Fruit fly (Drosophila melanogaster) whole organism, embryonic: ENCODE measurements around the gene spn-B.

Source experiments
- Adf1 ChIP-seq: fragments of 200-800 bp; sonication (Bioruptor generic); IDR thresholded peaks from 2 replicates; pipeline ENCODE4 v1.3.6; 2022; ENCODE audit warnings: missing biosample characterization, missing genetic modification characterization
- Aef1 ChIP-seq: fragments of 200-800 bp; sonication (Bioruptor generic); IDR thresholded peaks from 3 replicates; pipeline ENCODE4 v1.3.6; 2022; ENCODE audit warnings: missing biosample characterization, missing genetic modification characterization
- Atf-2 ChIP-seq: fragments of 200-800 bp; sonication (Bioruptor generic); optimal IDR thresholded peaks from 2 replicates; lab custom pipeline; 2016; ENCODE audit warnings: missing biosample characterization, missing genetic modification characterization
- CG12071 ChIP-seq: fragments of 200-800 bp; sonication (Bioruptor generic); optimal IDR thresholded peaks from 3 replicates; lab custom pipeline; 2018; ENCODE audit warnings: missing biosample characterization, mild to moderate bottlenecking, missing genetic modification characterization
- CG12942 ChIP-seq: fragments of 200-800 bp; sonication (Bioruptor generic); optimal IDR thresholded peaks from 3 replicates; lab custom pipeline; 2016; ENCODE audit warnings: missing biosample characterization, missing genetic modification characterization
- CG13287 ChIP-seq: fragments of 200-800 bp; sonication (Bioruptor generic); IDR thresholded peaks from 2 replicates; pipeline ENCODE4 v1.3.6; 2022; ENCODE audit warnings: missing biosample characterization, missing genetic modification characterization; ENCODE audit not compliant: partially characterized antibody
- CG13624 ChIP-seq: fragments of 200-800 bp; sonication (Bioruptor generic); optimal IDR thresholded peaks from 2 replicates; lab custom pipeline; 2016; ENCODE audit warnings: missing biosample characterization, missing genetic modification characterization
- CG17568 ChIP-seq: fragments of 200-800 bp; sonication (Bioruptor generic); optimal IDR thresholded peaks from 2 replicates; lab custom pipeline; 2018; ENCODE audit warnings: missing biosample characterization, mild to moderate bottlenecking, missing genetic modification characterization, moderate library complexity
- CG1832 ChIP-seq: fragments of 200-800 bp; sonication (Bioruptor generic); optimal IDR thresholded peaks from 2 replicates; lab custom pipeline; 2017; ENCODE audit warnings: missing biosample characterization, mild to moderate bottlenecking, missing genetic modification characterization, inconsistent platforms
- CG18764 ChIP-seq: fragments of 200-800 bp; sonication (Bioruptor generic); optimal IDR thresholded peaks from 3 replicates; lab custom pipeline; 2016; ENCODE audit warnings: missing biosample characterization, missing genetic modification characterization
- CG2129 ChIP-seq: fragments of 200-800 bp; sonication (Bioruptor generic); IDR thresholded peaks from 2 replicates; pipeline ENCODE4 v1.3.6; 2022; ENCODE audit warnings: missing biosample characterization, missing genetic modification characterization; ENCODE audit not compliant: partially characterized antibody
- CG31441 ChIP-seq: fragments of 200-800 bp; sonication (Bioruptor generic); IDR thresholded peaks from 2 replicates; pipeline ENCODE4 v1.3.6; 2022; ENCODE audit warnings: missing biosample characterization, missing genetic modification characterization
- CG3838 ChIP-seq: fragments of 200-800 bp; sonication (Bioruptor generic); optimal IDR thresholded peaks from 3 replicates; lab custom pipeline; 2016; ENCODE audit warnings: missing biosample characterization, missing genetic modification characterization
- CG6689 ChIP-seq: fragments of 200-800 bp; sonication (Bioruptor generic); IDR thresholded peaks from 2 replicates; pipeline ENCODE4 v1.3.6; 2022; ENCODE audit warnings: missing biosample characterization, missing genetic modification characterization
- CG7357 ChIP-seq: fragments of 200-800 bp; sonication (Bioruptor generic); IDR thresholded peaks from 3 replicates; pipeline ENCODE4 v1.3.6; 2022; ENCODE audit warnings: missing biosample characterization, missing genetic modification characterization
- CoRest ChIP-seq: fragments of 200-800 bp; sonication (Bioruptor generic); optimal IDR thresholded peaks from 3 replicates; lab custom pipeline; 2018; ENCODE audit warnings: missing biosample characterization, mild to moderate bottlenecking, missing genetic modification characterization, moderate library complexity
- CrebB ChIP-seq: fragments of 200-800 bp; sonication (Bioruptor generic); optimal IDR thresholded peaks from 3 replicates; lab custom pipeline; 2018; ENCODE audit warnings: missing biosample characterization, mild to moderate bottlenecking, missing genetic modification characterization
- Dbx ChIP-seq: fragments of 200-800 bp; sonication (Bioruptor generic); IDR thresholded peaks from 3 replicates; pipeline ENCODE4 v1.3.6; 2022; ENCODE audit warnings: missing biosample characterization, missing genetic modification characterization
- HLH4C ChIP-seq: fragments of 200-800 bp; sonication (Bioruptor generic); IDR thresholded peaks from 3 replicates; pipeline ENCODE4 v1.3.6; 2022; ENCODE audit warnings: missing biosample characterization, missing genetic modification characterization; ENCODE audit not compliant: partially characterized antibody
- HmgZ ChIP-seq: fragments of 200-800 bp; sonication (Bioruptor generic); optimal IDR thresholded peaks from 2 replicates; lab custom pipeline; 2018; ENCODE audit warnings: missing biosample characterization, mild to moderate bottlenecking, missing genetic modification characterization
- Hr78 ChIP-seq, 2 experiments: fragments of 200-800 bp in 1 of 2; fragments of >200 bp in 1 of 2; sonication (Bioruptor generic) in 1 of 2; optimal IDR thresholded peaks; 2 replicates each; lab custom pipeline; 2017 to 2019; ENCODE audit warnings: missing biosample characterization in 2 of 2, missing genetic modification characterization in 2 of 2, mild to moderate bottlenecking in 1 of 2, moderate library complexity in 1 of 2
- MBD-R2 ChIP-seq: fragments of 200-800 bp; sonication (Bioruptor generic); IDR thresholded peaks from 2 replicates; pipeline ENCODE4 v1.3.6; 2022; ENCODE audit warnings: missing biosample characterization, missing genetic modification characterization
- Meics ChIP-seq: fragments of 200-800 bp; sonication (Bioruptor generic); optimal IDR thresholded peaks from 2 replicates; lab custom pipeline; 2017; ENCODE audit warnings: missing biosample characterization, mild to moderate bottlenecking, missing genetic modification characterization
- Neu2 ChIP-seq: fragments of 200-800 bp; sonication (Bioruptor generic); optimal IDR thresholded peaks from 3 replicates; lab custom pipeline; 2016; ENCODE audit warnings: missing biosample characterization, missing genetic modification characterization, borderline replicate concordance
- Opbp ChIP-seq: fragments of 200-800 bp; sonication (Bioruptor generic); IDR thresholded peaks from 3 replicates; pipeline ENCODE4 v1.3.6; 2022; ENCODE audit warnings: missing biosample characterization, missing genetic modification characterization; ENCODE audit not compliant: partially characterized antibody
- Stat92E ChIP-seq, 3 experiments: fragments of >200 bp in 2 of 3; fragments of 200-800 bp in 1 of 3; sonication (Bioruptor generic) in 1 of 3; optimal IDR thresholded peaks; 2 replicates each; lab custom pipeline; 2017 to 2019; ENCODE audit warnings: missing biosample characterization in 3 of 3, missing genetic modification characterization in 3 of 3, mild to moderate bottlenecking in 1 of 3, moderate library complexity in 1 of 3
- ap ChIP-seq: fragments of 200-800 bp; sonication (Bioruptor generic); IDR thresholded peaks from 2 replicates; pipeline ENCODE4 v1.3.6; 2022; ENCODE audit warnings: missing biosample characterization, missing genetic modification characterization
- bowl ChIP-seq: fragments of 200-800 bp; sonication (Bioruptor generic); IDR thresholded peaks from 2 replicates; pipeline ENCODE4 v1.3.6; 2022; ENCODE audit warnings: missing biosample characterization, missing genetic modification characterization
- btn ChIP-seq: fragments of 200-800 bp; sonication (Bioruptor generic); optimal IDR thresholded peaks from 2 replicates; lab custom pipeline; 2016; ENCODE audit warnings: missing biosample characterization, missing genetic modification characterization
- cad ChIP-seq: fragments of >200 bp; optimal IDR thresholded peaks from 2 replicates; lab custom pipeline; 2017; ENCODE audit warnings: missing biosample characterization, missing genetic modification characterization
- caup ChIP-seq: fragments of 200-800 bp; sonication (Bioruptor generic); optimal IDR thresholded peaks from 3 replicates; lab custom pipeline; 2017; ENCODE audit warnings: missing biosample characterization, mild to moderate bottlenecking, missing genetic modification characterization, moderate library complexity; ENCODE audit not compliant: severe bottlenecking
- chinmo ChIP-seq: fragments of 200-800 bp; sonication (Bioruptor generic); IDR thresholded peaks from 4 replicates; pipeline ENCODE4 v1.3.6; 2022; ENCODE audit warnings: missing biosample characterization, missing genetic modification characterization; ENCODE audit not compliant: partially characterized antibody
- corto ChIP-seq: fragments of 200-800 bp; sonication (Bioruptor generic); optimal IDR thresholded peaks from 2 replicates; lab custom pipeline; 2016; ENCODE audit warnings: missing biosample characterization, mild to moderate bottlenecking, missing genetic modification characterization, moderate library complexity
- crol ChIP-seq: fragments of 200-800 bp; sonication (Bioruptor generic); IDR thresholded peaks from 2 replicates; pipeline ENCODE4 v1.3.6; 2022; ENCODE audit warnings: missing biosample characterization, missing genetic modification characterization
- danr ChIP-seq: fragments of 200-800 bp; sonication (Bioruptor generic); IDR thresholded peaks from 2 replicates; pipeline ENCODE4 v1.3.6; 2022; ENCODE audit warnings: missing biosample characterization, missing genetic modification characterization
- dpn ChIP-seq, 2 experiments: fragments of 200-800 bp; sonication (Bioruptor generic); optimal IDR thresholded peaks; 3 replicates each; lab custom pipeline; 2016; ENCODE audit warnings: missing biosample characterization in 2 of 2, missing genetic modification characterization in 2 of 2
- fd64A ChIP-seq: fragments of 200-800 bp; sonication (Bioruptor generic); optimal IDR thresholded peaks from 3 replicates; lab custom pipeline; 2018; ENCODE audit warnings: missing biosample characterization, mild to moderate bottlenecking, missing genetic modification characterization
- fru ChIP-seq: fragments of >200 bp; optimal IDR thresholded peaks from 2 replicates; lab custom pipeline; 2017
- ftz-f1 ChIP-seq: fragments of 200-800 bp; sonication (Bioruptor generic); optimal IDR thresholded peaks from 2 replicates; lab custom pipeline; 2016; ENCODE audit warnings: missing biosample characterization, missing genetic modification characterization
- gfzf ChIP-seq: fragments of 200-800 bp; sonication (Bioruptor generic); optimal IDR thresholded peaks from 2 replicates; lab custom pipeline; 2016; ENCODE audit warnings: missing biosample characterization, mild to moderate bottlenecking, missing genetic modification characterization, moderate library complexity
- h ChIP-seq: fragments of >200 bp; optimal IDR thresholded peaks from 2 replicates; lab custom pipeline; 2017
- jing ChIP-seq: fragments of 200-800 bp; sonication (Bioruptor generic); optimal IDR thresholded peaks from 2 replicates; lab custom pipeline; 2018; ENCODE audit warnings: missing biosample characterization, mild to moderate bottlenecking, missing genetic modification characterization
- kah ChIP-seq: fragments of 200-800 bp; sonication (Bioruptor generic); optimal IDR thresholded peaks from 2 replicates; lab custom pipeline; 2018; ENCODE audit warnings: missing biosample characterization, mild to moderate bottlenecking, missing genetic modification characterization
- lilli ChIP-seq: fragments of 200-800 bp; sonication (Bioruptor generic); optimal IDR thresholded peaks from 3 replicates; lab custom pipeline; 2016; ENCODE audit warnings: missing biosample characterization, missing genetic modification characterization
- lov ChIP-seq, 2 experiments: fragments of 200-800 bp in 1 of 2; fragments of >200 bp in 1 of 2; sonication (Bioruptor generic) in 1 of 2; IDR thresholded peaks in 1 of 2; optimal IDR thresholded peaks in 1 of 2; 2 replicates in 1 of 2; 3 replicates in 1 of 2; pipeline versions ENCODE4 v1.3.6 to Lab custom; 2017 to 2022; ENCODE audit warnings: missing biosample characterization in 1 of 2, missing genetic modification characterization in 1 of 2
- mld ChIP-seq: fragments of 200-800 bp; sonication (Bioruptor generic); IDR thresholded peaks from 3 replicates; pipeline ENCODE4 v1.3.6; 2022; ENCODE audit warnings: missing biosample characterization, missing genetic modification characterization; ENCODE audit not compliant: partially characterized antibody
- row ChIP-seq: fragments of 200-800 bp; sonication (Bioruptor generic); IDR thresholded peaks from 3 replicates; pipeline ENCODE4 v1.3.6; 2022; ENCODE audit warnings: missing biosample characterization, missing genetic modification characterization
- schlank ChIP-seq: fragments of 200-800 bp; sonication (Bioruptor generic); optimal IDR thresholded peaks from 2 replicates; lab custom pipeline; 2018; ENCODE audit warnings: missing biosample characterization, mild to moderate bottlenecking, missing genetic modification characterization
- sisA ChIP-seq: fragments of 200-800 bp; sonication (Bioruptor generic); IDR thresholded peaks from 2 replicates; pipeline ENCODE4 v1.3.6; 2022; ENCODE audit warnings: missing biosample characterization, missing genetic modification characterization
- z ChIP-seq: fragments of 200-800 bp; sonication (Bioruptor generic); IDR thresholded peaks from 3 replicates; pipeline ENCODE4 v1.3.6; 2022; ENCODE audit warnings: missing biosample characterization, missing genetic modification characterization
- zen ChIP-seq: fragments of 200-800 bp; sonication (Bioruptor generic); optimal IDR thresholded peaks from 3 replicates; lab custom pipeline; 2018; ENCODE audit warnings: missing biosample characterization, mild to moderate bottlenecking, missing genetic modification characterization, moderate library complexity

spn-B gene

DNA sequence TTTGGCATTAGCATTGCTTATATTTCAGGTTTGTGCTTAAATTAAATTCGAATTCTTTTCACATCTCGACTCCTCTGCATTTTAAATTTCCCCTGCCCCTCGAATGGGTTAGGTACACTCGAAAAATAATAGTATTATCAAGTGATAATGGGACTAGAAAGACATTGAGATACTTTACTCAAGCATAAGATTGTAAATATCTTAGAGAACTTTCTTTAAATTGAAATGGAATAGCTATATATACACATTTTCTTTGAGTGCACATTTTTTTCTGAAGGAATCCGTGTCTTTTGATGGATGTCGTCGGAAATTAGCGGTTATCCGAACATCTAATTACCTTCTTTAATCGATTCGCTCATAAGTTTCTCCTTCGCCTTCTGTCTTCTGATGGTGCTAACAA is 16.8 kb upstream of the spn-B start (continued):
- TF ChIP-seq gfzf (GFP tag; lab: Kevin White, UChicago) (no peak), sisA (no peak), Dbx (GFP tag; lab: Robert Waterston, UW) (no peak), bowl (GFP tag; lab: Robert Waterston, UW) (no peak), CoRest (tag; lab: Kevin White, UChicago) (no peak), CG13287 (GFP tag; lab: Robert Waterston, UW) (no peak), corto (GFP tag; lab: Kevin White, UChicago) (no peak), z (no peak), jing (no peak), ap (GFP tag; lab: Robert Waterston, UW) (no peak), Meics (GFP tag; lab: Kevin White, UChicago) (peak; percentile 38), CG7357 (no peak), zen (tag; lab: Kevin White, UChicago) (no peak), chinmo (no peak), CG18764 (no peak), CG12071 (no peak), CG12942 (GFP tag; lab: Kevin White, UChicago) (no peak), HLH4C (GFP tag; lab: Robert Waterston, UW) (no peak), Aef1 (GFP tag; lab: Robert Waterston, UW) (no peak), danr (GFP tag; lab: Robert Waterston, UW) (peak; percentile 33; the same call in 1 of the 2 replicates), Adf1 (GFP tag; lab: Robert Waterston, UW) (no peak), CrebB (no peak), fru (lab: Kevin White, UChicago) (no peak), fd64A (GFP tag; lab: Kevin White, UChicago) (no peak), h (lab: Kevin White, UChicago) (no peak), CG6689 (GFP tag; lab: Robert Waterston, UW) (peak; percentile 37; the same call in 1 of the 2 replicates), Hr78 (GFP tag; optimal IDR thresholded peaks at IDR 0.05; lab: Kevin White, UChicago) (no peak), Atf-2 (GFP tag; lab: Kevin White, UChicago) (no peak), btn (GFP tag; lab: Kevin White, UChicago) (no peak), lilli (peak; percentile 22), Opbp (GFP tag; lab: Robert Waterston, UW) (no peak), mld (GFP tag; lab: Robert Waterston, UW) (no peak), caup (GFP tag; lab: Kevin White, UChicago) (no peak), Stat92E (GFP tag; optimal IDR thresholded peaks at IDR 0.05; lab: Kevin White, UChicago) (no peak), CG2129 (GFP tag; lab: Robert Waterston, UW) (no peak), row (peak; percentile 45; the same call in 2 of the 3 replicates), MBD-R2 (no peak), crol (GFP tag; lab: Robert Waterston, UW) (no peak), Neu2 (no peak), CG31441 (GFP tag; lab: Robert Waterston, UW) (no peak), cad (GFP tag; lab: Kevin White, UChicago) (no peak), dpn (GFP tag; optimal IDR thresholded peaks at IDR 0.05; lab: Kevin White, UChicago) (peak in 1 of 2 experiments; percentile 27), lov (optimal IDR thresholded peaks at IDR 0.05; lab: Kevin White, UChicago) (no peak), lov (GFP tag; IDR thresholded peaks at IDR 0.05; lab: Robert Waterston, UW) (no peak), HmgZ (no peak), schlank (tag; lab: Kevin White, UChicago) (no peak), CG1832 (GFP tag; lab: Kevin White, UChicago) (no peak), CG13624 (GFP tag; lab: Kevin White, UChicago) (no peak), CG17568 (no peak), CG3838 (GFP tag; lab: Kevin White, UChicago) (no peak), ftz-f1 (GFP tag; lab: Kevin White, UChicago) (no peak), kah (GFP tag; lab: Kevin White, UChicago) (no peak)
